Fruit fly (Drosophila melanogaster) whole organism, embryonic: Measurements from ENCODE around the gene CG14269.

Source experiments
- Antp ChIP-seq: fragments of 200-800 bp; sonication (Bioruptor generic); optimal IDR thresholded peaks from 3 replicates; lab custom pipeline; 2016; ENCODE audit warnings: missing biosample characterization, missing genetic modification characterization
- CG10147 ChIP-seq: fragments of 200-800 bp; sonication (Bioruptor generic); optimal IDR thresholded peaks from 2 replicates; lab custom pipeline; 2019; ENCODE audit warnings: missing biosample characterization, mild to moderate bottlenecking, missing genetic modification characterization, moderate library complexity
- CG12219 ChIP-seq: fragments of 200-800 bp; sonication (Bioruptor generic); optimal IDR thresholded peaks from 3 replicates; lab custom pipeline; 2018; ENCODE audit warnings: missing biosample characterization, mild to moderate bottlenecking, missing genetic modification characterization
- CG12236 ChIP-seq: fragments of 200-800 bp; sonication (Bioruptor generic); optimal IDR thresholded peaks from 2 replicates; lab custom pipeline; 2016; ENCODE audit warnings: missing biosample characterization, missing genetic modification characterization
- CG1233 ChIP-seq: fragments of 200-800 bp; sonication (Bioruptor generic); optimal IDR thresholded peaks from 4 replicates; lab custom pipeline; 2018; ENCODE audit warnings: missing biosample characterization, mild to moderate bottlenecking, missing genetic modification characterization
- CG1647 ChIP-seq: fragments of 200-800 bp; sonication (Bioruptor generic); optimal IDR thresholded peaks from 3 replicates; lab custom pipeline; 2016; ENCODE audit warnings: missing biosample characterization, missing genetic modification characterization
- CG17361 ChIP-seq: fragments of 200-800 bp; sonication (Bioruptor generic); IDR thresholded peaks from 3 replicates; pipeline ENCODE4 v1.3.6; 2022; ENCODE audit warnings: missing biosample characterization, missing genetic modification characterization
- CG17612 ChIP-seq: fragments of 200-800 bp; sonication (Bioruptor generic); IDR thresholded peaks from 2 replicates; pipeline ENCODE4 v1.3.6; 2022; ENCODE audit warnings: missing biosample characterization, missing genetic modification characterization
- CG2116 ChIP-seq: fragments of 200-800 bp; sonication (Bioruptor generic); optimal IDR thresholded peaks from 3 replicates; lab custom pipeline; 2018; ENCODE audit warnings: missing biosample characterization, mild to moderate bottlenecking, missing genetic modification characterization
- CG4424 ChIP-seq: fragments of 200-800 bp; sonication (Bioruptor generic); optimal IDR thresholded peaks from 3 replicates; lab custom pipeline; 2016; ENCODE audit warnings: missing biosample characterization, missing genetic modification characterization
- CG5953 ChIP-seq: fragments of 200-800 bp; sonication (Bioruptor generic); IDR thresholded peaks from 2 replicates; pipeline ENCODE4 v1.3.6; 2022; ENCODE audit warnings: missing biosample characterization, missing genetic modification characterization
- CG6272 ChIP-seq: fragments of 200-800 bp; sonication (Bioruptor generic); IDR thresholded peaks from 2 replicates; pipeline ENCODE4 v1.3.6; 2022; ENCODE audit warnings: missing biosample characterization, missing genetic modification characterization
- CG6689 ChIP-seq: fragments of 200-800 bp; sonication (Bioruptor generic); IDR thresholded peaks from 2 replicates; pipeline ENCODE4 v1.3.6; 2022; ENCODE audit warnings: missing biosample characterization, missing genetic modification characterization
- CG6813 ChIP-seq: fragments of 200-800 bp; sonication (Bioruptor generic); optimal IDR thresholded peaks from 2 replicates; lab custom pipeline; 2017; ENCODE audit warnings: missing biosample characterization, missing genetic modification characterization, mild to moderate bottlenecking, moderate library complexity, missing genetic modification reagents
- CG7357 ChIP-seq: fragments of 200-800 bp; sonication (Bioruptor generic); IDR thresholded peaks from 3 replicates; pipeline ENCODE4 v1.3.6; 2022; ENCODE audit warnings: missing biosample characterization, missing genetic modification characterization
- CG7372 ChIP-seq: fragments of 200-800 bp; sonication (Bioruptor generic); IDR thresholded peaks from 2 replicates; pipeline ENCODE4 v1.3.6; 2022; ENCODE audit warnings: missing biosample characterization, missing genetic modification characterization
- CG7556 ChIP-seq: fragments of 200-800 bp; sonication (Bioruptor generic); optimal IDR thresholded peaks from 2 replicates; lab custom pipeline; 2017; ENCODE audit warnings: missing biosample characterization, mild to moderate bottlenecking, missing genetic modification characterization
- CG7745 ChIP-seq: fragments of 200-800 bp; sonication (Bioruptor generic); optimal IDR thresholded peaks from 2 replicates; lab custom pipeline; 2018; ENCODE audit warnings: missing biosample characterization, mild to moderate bottlenecking, missing genetic modification characterization, moderate library complexity
- CG7987 ChIP-seq: fragments of 200-800 bp; sonication (Bioruptor generic); optimal IDR thresholded peaks from 2 replicates; lab custom pipeline; 2018; ENCODE audit warnings: missing biosample characterization, mild to moderate bottlenecking, missing genetic modification characterization, moderate library complexity
- CG9609 ChIP-seq: fragments of 200-800 bp; sonication (Bioruptor generic); optimal IDR thresholded peaks from 3 replicates; lab custom pipeline; 2016; ENCODE audit warnings: missing biosample characterization, missing genetic modification characterization
- CG9932 ChIP-seq: fragments of 200-800 bp; sonication (Bioruptor generic); IDR thresholded peaks from 2 replicates; pipeline ENCODE4 v1.3.6; 2022; ENCODE audit warnings: missing biosample characterization, missing genetic modification characterization
- CoRest ChIP-seq: fragments of 200-800 bp; sonication (Bioruptor generic); optimal IDR thresholded peaks from 3 replicates; lab custom pipeline; 2018; ENCODE audit warnings: missing biosample characterization, mild to moderate bottlenecking, missing genetic modification characterization, moderate library complexity
- HLH3B ChIP-seq: fragments of 200-800 bp; sonication (Bioruptor generic); IDR thresholded peaks from 2 replicates; pipeline ENCODE4 v1.3.6; 2022; ENCODE audit warnings: missing biosample characterization, missing genetic modification characterization
- MESR4 ChIP-seq: fragments of 200-800 bp; sonication (Bioruptor generic); optimal IDR thresholded peaks from 2 replicates; lab custom pipeline; 2018; ENCODE audit warnings: missing biosample characterization, mild to moderate bottlenecking, missing genetic modification characterization, moderate library complexity
- Mad ChIP-seq: fragments of 200-800 bp; sonication (Bioruptor generic); optimal IDR thresholded peaks from 2 replicates; lab custom pipeline; 2016; ENCODE audit warnings: missing biosample characterization, missing genetic modification characterization
- Med ChIP-seq: fragments of 200-800 bp; sonication (Bioruptor generic); peaks from one replicate; lab custom pipeline; 2016; ENCODE audit warnings: missing biosample characterization, missing genetic modification characterization, mild to moderate bottlenecking, inconsistent platforms, moderate library complexity
- Mrtf ChIP-seq: fragments of 200-800 bp; sonication (Bioruptor generic); IDR thresholded peaks from 3 replicates; pipeline ENCODE4 v1.3.6; 2022; ENCODE audit warnings: missing biosample characterization, missing genetic modification characterization
- Neu2 ChIP-seq: fragments of 200-800 bp; sonication (Bioruptor generic); optimal IDR thresholded peaks from 3 replicates; lab custom pipeline; 2016; ENCODE audit warnings: missing biosample characterization, missing genetic modification characterization, borderline replicate concordance
- NfI ChIP-seq: fragments of 200-800 bp; sonication (Bioruptor generic); optimal IDR thresholded peaks from 3 replicates; lab custom pipeline; 2018; ENCODE audit warnings: missing biosample characterization, mild to moderate bottlenecking, missing genetic modification characterization, moderate library complexity
- Poxn ChIP-seq: fragments of 200-800 bp; sonication (Bioruptor generic); IDR thresholded peaks from 2 replicates; pipeline ENCODE4 v1.3.6; 2022; ENCODE audit warnings: missing biosample characterization, missing genetic modification characterization
- Six4 ChIP-seq: fragments of 200-800 bp; sonication (Bioruptor generic); optimal IDR thresholded peaks from 2 replicates; lab custom pipeline; 2016; ENCODE audit warnings: missing biosample characterization, missing genetic modification characterization
- ato ChIP-seq: fragments of 200-800 bp; sonication (Bioruptor generic); IDR thresholded peaks from 2 replicates; pipeline ENCODE4 v1.3.6; 2022; ENCODE audit warnings: missing biosample characterization, missing genetic modification characterization; ENCODE audit not compliant: partially characterized antibody
- bbx ChIP-seq: fragments of 200-800 bp; sonication (Bioruptor generic); IDR thresholded peaks from 2 replicates; pipeline ENCODE4 v1.3.6; 2022; ENCODE audit warnings: missing biosample characterization, missing genetic modification characterization; ENCODE audit not compliant: partially characterized antibody
- btn ChIP-seq: fragments of 200-800 bp; sonication (Bioruptor generic); optimal IDR thresholded peaks from 2 replicates; lab custom pipeline; 2016; ENCODE audit warnings: missing biosample characterization, missing genetic modification characterization
- chn ChIP-seq: fragments of 200-800 bp; sonication (Bioruptor generic); optimal IDR thresholded peaks from 2 replicates; lab custom pipeline; 2016; ENCODE audit warnings: missing biosample characterization, missing genetic modification characterization
- ci ChIP-seq: fragments of 200-800 bp; sonication (Bioruptor generic); IDR thresholded peaks from 3 replicates; pipeline ENCODE4 v1.3.6; 2022; ENCODE audit warnings: missing biosample characterization, missing genetic modification characterization
- cwo ChIP-seq: fragments of 200-800 bp; sonication (Bioruptor generic); optimal IDR thresholded peaks from 3 replicates; lab custom pipeline; 2017; ENCODE audit warnings: missing biosample characterization, missing genetic modification characterization, mild to moderate bottlenecking, moderate library complexity, missing genetic modification reagents
- dmrt99B ChIP-seq: fragments of 200-800 bp; sonication (Bioruptor generic); optimal IDR thresholded peaks from 2 replicates; lab custom pipeline; 2018; ENCODE audit warnings: missing biosample characterization, mild to moderate bottlenecking, missing genetic modification characterization, moderate library complexity
- esg ChIP-seq: fragments of 200-800 bp; sonication (Bioruptor generic); conservative IDR thresholded peaks from 2 replicates; pipeline ENCODE4 v1.3.6; 2022; ENCODE audit warnings: missing biosample characterization, missing genetic modification characterization
- gsb ChIP-seq: fragments of 200-800 bp; sonication (Bioruptor generic); IDR thresholded peaks from 2 replicates; pipeline ENCODE4 v1.3.6; 2022; ENCODE audit warnings: missing biosample characterization, missing genetic modification characterization
- jumu ChIP-seq: fragments of 200-800 bp; sonication (Bioruptor generic); optimal IDR thresholded peaks from 3 replicates; lab custom pipeline; 2016; ENCODE audit warnings: missing biosample characterization, missing genetic modification characterization
- mld ChIP-seq: fragments of 200-800 bp; sonication (Bioruptor generic); IDR thresholded peaks from 3 replicates; pipeline ENCODE4 v1.3.6; 2022; ENCODE audit warnings: missing biosample characterization, missing genetic modification characterization; ENCODE audit not compliant: partially characterized antibody
- org-1 ChIP-seq: fragments of 200-800 bp; sonication (Bioruptor generic); optimal IDR thresholded peaks from 2 replicates; lab custom pipeline; 2017; ENCODE audit warnings: missing biosample characterization, missing genetic modification characterization
- pzg ChIP-seq: fragments of 200-800 bp; sonication (Bioruptor generic); optimal IDR thresholded peaks from 3 replicates; lab custom pipeline; 2018; ENCODE audit warnings: missing biosample characterization, mild to moderate bottlenecking, missing genetic modification characterization, moderate library complexity
- schlank ChIP-seq: fragments of 200-800 bp; sonication (Bioruptor generic); optimal IDR thresholded peaks from 2 replicates; lab custom pipeline; 2018; ENCODE audit warnings: missing biosample characterization, mild to moderate bottlenecking, missing genetic modification characterization
- sima ChIP-seq: fragments of 200-800 bp; sonication (Bioruptor generic); optimal IDR thresholded peaks from 2 replicates; lab custom pipeline; 2016; ENCODE audit warnings: missing biosample characterization, missing genetic modification characterization
- sqz ChIP-seq: fragments of 200-800 bp; sonication (Bioruptor generic); optimal IDR thresholded peaks from 3 replicates; lab custom pipeline; 2018; ENCODE audit warnings: missing biosample characterization, mild to moderate bottlenecking, missing genetic modification characterization
- tgo ChIP-seq: fragments of 200-800 bp; sonication (Bioruptor generic); IDR thresholded peaks from 3 replicates; pipeline ENCODE4 v1.3.6; 2022; ENCODE audit warnings: missing biosample characterization, missing genetic modification characterization
- trh ChIP-seq: fragments of 200-800 bp; sonication (Bioruptor generic); optimal IDR thresholded peaks from 2 replicates; lab custom pipeline; 2016; ENCODE audit warnings: missing biosample characterization, missing genetic modification characterization
- ttk ChIP-seq: fragments of 200-800 bp; sonication (Bioruptor generic); IDR thresholded peaks from 2 replicates; pipeline ENCODE4 v2.1.2; 2022; ENCODE audit warnings: missing biosample characterization, missing genetic modification characterization
- wek ChIP-seq: fragments of 200-800 bp; sonication (Bioruptor generic); optimal IDR thresholded peaks from 3 replicates; lab custom pipeline; 2018; ENCODE audit warnings: missing biosample characterization, mild to moderate bottlenecking, missing genetic modification characterization, moderate library complexity

The CG14269 gene

dm6 chrX:3394144-3394543, 41.5 kb downstream of the CG14269 start (continued):
- no peak for TF ChIP-seq Mad (GFP tag; lab: Kevin White, UChicago)
- no peak for TF ChIP-seq CG12219 (GFP tag; lab: Kevin White, UChicago)
- peak; percentile 1 for TF ChIP-seq dmrt99B (tag; lab: Kevin White, UChicago)
- no peak for TF ChIP-seq Poxn (GFP tag; lab: Robert Waterston, UW)

- TF ChIP-seq CG12236 = no peak
- TF ChIP-seq CG1233 (GFP tag; lab: Kevin White, UChicago) = no peak
- TF ChIP-seq CG7556 = peak; percentile 14
- TF ChIP-seq org-1 (GFP tag; lab: Kevin White, UChicago) = no peak
- no peak for TF ChIP-seq Antp (GFP tag; lab: Kevin White, UChicago)
- TF ChIP-seq ci (GFP tag; lab: Robert Waterston, UW) = no peak
- no peak for TF ChIP-seq wek
- no peak for TF ChIP-seq pzg (GFP tag; lab: Kevin White, UChicago)
- TF ChIP-seq btn = no peak
- no peak for TF ChIP-seq CG7357
- TF ChIP-seq ttk (GFP tag; lab: Robert Waterston, UW) = no peak
- no peak for TF ChIP-seq CG7372 (GFP tag; lab: Robert Waterston, UW)
- no peak for TF ChIP-seq Neu2
- no peak for TF ChIP-seq CG5953
- no peak for TF ChIP-seq esg (GFP tag; lab: Robert Waterston, UW)
- TF ChIP-seq gsb (GFP tag; lab: Robert Waterston, UW) = no peak
- no peak for TF ChIP-seq CG9932 (GFP tag; lab: Robert Waterston, UW)
- peak; percentile 8 for TF ChIP-seq sqz (GFP tag; lab: Kevin White, UChicago)
- no peak for TF ChIP-seq CG10147 (GFP tag; lab: Kevin White, UChicago)
- no peak for TF ChIP-seq HLH3B (GFP tag; lab: Robert Waterston, UW)
- TF ChIP-seq CG7987 (GFP tag; lab: Kevin White, UChicago) = no peak
- TF ChIP-seq schlank (tag; lab: Kevin White, UChicago) = no peak
- TF ChIP-seq jumu = no peak
- no peak for TF ChIP-seq NfI (GFP tag; lab: Kevin White, UChicago)
- no peak for TF ChIP-seq Mrtf (GFP tag; lab: Robert Waterston, UW)
- peak; percentile 4 for TF ChIP-seq CG4424
- TF ChIP-seq sima (GFP tag; lab: Kevin White, UChicago) = no peak
- peak; percentile 12 for TF ChIP-seq Med (GFP tag; lab: Kevin White, UChicago)
- no peak for TF ChIP-seq MESR4
- TF ChIP-seq CG17612 (GFP tag; lab: Robert Waterston, UW) = no peak
- no peak for TF ChIP-seq trh
- no peak for TF ChIP-seq CG1647 (GFP tag; lab: Kevin White, UChicago)
- no peak for TF ChIP-seq CG6689 (GFP tag; lab: Robert Waterston, UW)
- TF ChIP-seq bbx (GFP tag; lab: Robert Waterston, UW) = no peak
- no peak for TF ChIP-seq Six4 (GFP tag; lab: Kevin White, UChicago)
- no peak for TF ChIP-seq CG7745 (tag; lab: Kevin White, UChicago)
- TF ChIP-seq CG2116 (GFP tag; lab: Kevin White, UChicago) = no peak
- 0 out of 3 replicates have a peak, but pooled peaks have one; percentile 11 for TF ChIP-seq CG17361 (GFP tag; lab: Robert Waterston, UW)
- no peak for TF ChIP-seq CG9609 (GFP tag; lab: Kevin White, UChicago)
- no peak for TF ChIP-seq CG6813 (GFP tag; lab: Kevin White, UChicago)
- no peak for TF ChIP-seq chn
- TF ChIP-seq mld = no peak
- TF ChIP-seq ato (GFP tag; lab: Robert Waterston, UW) = no peak
- TF ChIP-seq CoRest = peak; percentile 19
- TF ChIP-seq tgo (GFP tag; lab: Robert Waterston, UW) = no peak
- TF ChIP-seq cwo (GFP tag; lab: Kevin White, UChicago) = no peak
- no peak for TF ChIP-seq CG6272 (GFP tag; lab: Robert Waterston, UW)
These were observed 45.7 kb downstream of the CG14269 start for dm6 chrX:3389861-3390260.
